Fruit fly (Drosophila melanogaster) Kc167 (cell line): ENCODE measurements around the gene Pgant4.

Experiments used
- Myc ChIP-seq: fragments of >200 bp; optimal IDR thresholded peaks from 2 replicates; lab custom pipeline; 2017; ENCODE audit warnings: missing external identifiers
- h ChIP-seq: fragments of >200 bp; optimal IDR thresholded peaks from 3 replicates; lab custom pipeline; 2018; ENCODE audit warnings: missing external identifiers
- insv ChIP-seq: fragments of >200 bp; optimal IDR thresholded peaks from 3 replicates; lab custom pipeline; 2018; ENCODE audit warnings: missing external identifiers
- psq ChIP-seq: fragments of >200 bp; optimal IDR thresholded peaks from 2 replicates; lab custom pipeline; 2017; ENCODE audit warnings: missing external identifiers
- ttk ChIP-seq: sonication (Bioruptor generic); optimal IDR thresholded peaks from 2 replicates; lab custom pipeline; 2017; ENCODE audit warnings: missing external identifiers

- no peak for TF ChIP-seq psq (lab: Kevin White, UChicago)
- no peak for TF ChIP-seq ttk (lab: Kevin White, UChicago)
- no peak for TF ChIP-seq h (lab: Kevin White, UChicago)
- no peak for TF ChIP-seq Myc (lab: Kevin White, UChicago)
- no peak for TF ChIP-seq insv (lab: Kevin White, UChicago)
Measured at dm6 chr2L:3495465-3495864, 23.1 kb downstream of the Pgant4 start.
